Fruit fly (Drosophila melanogaster): Measurements from ENCODE around the gene CG15369.
A peak's percentile ranks its signal among the peaks of the same experiment; 100 is the strongest.

CG15369 gene

DNA sequence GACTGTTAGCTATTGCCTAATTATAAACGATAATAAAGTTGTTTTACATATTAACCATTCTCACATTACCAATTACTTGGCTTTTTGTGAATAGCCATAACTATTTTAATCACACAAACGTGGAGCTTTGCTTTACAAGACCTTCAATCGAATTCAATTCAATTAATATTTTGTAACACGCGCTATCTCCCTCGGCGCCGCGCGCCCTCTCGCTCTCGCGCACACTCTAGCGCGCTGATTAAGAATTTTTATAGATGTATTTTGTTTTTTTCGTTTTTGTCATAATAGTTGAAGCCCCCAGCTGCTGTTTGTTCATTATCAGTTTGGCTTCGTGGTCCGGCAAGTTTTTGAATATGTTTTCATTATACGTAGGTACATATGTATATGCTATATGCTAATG is 15.6 kb upstream of the CG15369 start (continued):
- TF ChIP-seq esg (GFP tag; conservative IDR thresholded peaks at IDR 0.05) (no peak), MBD-R2 (GFP tag; IDR thresholded peaks at IDR 0.05) (no peak), pum (GFP tag; optimal IDR thresholded peaks at IDR 0.05) (no peak), sug (tag; optimal IDR thresholded peaks at IDR 0.05) (peak; percentile 95), CG15601 (tag; optimal IDR thresholded peaks at IDR 0.05) (peak; percentile 65), CG3847 (GFP tag; IDR thresholded peaks at IDR 0.05) (no peak), CG2875 (GFP tag; optimal IDR thresholded peaks at IDR 0.05) (no peak), CG6791 (GFP tag; IDR thresholded peaks at IDR 0.05; ENCODE audit: partially characterized antibody) (no peak), CG13894 (tag; optimal IDR thresholded peaks at IDR 0.05) (peak; percentile 1), stc (GFP tag; IDR thresholded peaks at IDR 0.05) (no peak), bcd (GFP tag; optimal IDR thresholded peaks at IDR 0.05) (no peak), caup (GFP tag; optimal IDR thresholded peaks at IDR 0.05; ENCODE audit: severe bottlenecking) (peak; percentile 11), CG34376 (GFP tag; optimal IDR thresholded peaks at IDR 0.05) (peak; percentile 86), CG10462 (GFP tag; optimal IDR thresholded peaks at IDR 0.05) (no peak), onecut (GFP tag; IDR thresholded peaks at IDR 0.05) (no peak), CG12155 (GFP tag; optimal IDR thresholded peaks at IDR 0.05) (no peak), Bgb (GFP tag; IDR thresholded peaks at IDR 0.05; ENCODE audit: partially characterized antibody) (no peak), CG10543 (GFP tag; optimal IDR thresholded peaks at IDR 0.05) (peak; percentile 19), pfk (GFP tag; optimal IDR thresholded peaks at IDR 0.05) (no peak), gro (GFP tag; optimal IDR thresholded peaks at IDR 0.05) (peak; percentile 31), CG14667 (GFP tag; IDR thresholded peaks at IDR 0.05) (no peak), dmrt11E (tag; optimal IDR thresholded peaks at IDR 0.05) (no peak), exex (tag; optimal IDR thresholded peaks at IDR 0.05) (peak; percentile 85), CG14441 (GFP tag; IDR thresholded peaks at IDR 0.05) (no peak; the same call in 1 of the 2 replicates), CG17612 (GFP tag; IDR thresholded peaks at IDR 0.05) (no peak), Dip3 (GFP tag; optimal IDR thresholded peaks at IDR 0.05) (no peak), Dip2 (GFP tag; IDR thresholded peaks at IDR 0.05) (no peak), CG9437 (GFP tag; optimal IDR thresholded peaks at IDR 0.05) (no peak), nom (GFP tag; optimal IDR thresholded peaks at IDR 0.05) (no peak), HLH4C (GFP tag; IDR thresholded peaks at IDR 0.05; ENCODE audit: partially characterized antibody) (no peak), Hmr (GFP tag; optimal IDR thresholded peaks at IDR 0.05) (no peak), fd64A (GFP tag; optimal IDR thresholded peaks at IDR 0.05) (no peak), Sry-δ (GFP tag; optimal IDR thresholded peaks at IDR 0.05) (no peak), Ets65A (GFP tag) (no peak), CG31441 (GFP tag; IDR thresholded peaks at IDR 0.05) (no peak), ab (GFP tag; optimal IDR thresholded peaks at IDR 0.05) (no peak), mirr (GFP tag; optimal IDR thresholded peaks at IDR 0.05) (peak; percentile 96), CG4360 (GFP tag; IDR thresholded peaks at IDR 0.05) (no peak), CG12104 (GFP tag; optimal IDR thresholded peaks at IDR 0.05) (no peak), klu (GFP tag; IDR thresholded peaks at IDR 0.05) (no peak), sisA (GFP tag; IDR thresholded peaks at IDR 0.05) (no peak), Mrtf (GFP tag; IDR thresholded peaks at IDR 0.05) (no peak), dm (GFP tag; optimal IDR thresholded peaks at IDR 0.05) (no peak), CG12769 (tag; optimal IDR thresholded peaks at IDR 0.05) (no peak), Med (GFP tag) (peak; percentile 51), CG2116 (GFP tag; optimal IDR thresholded peaks at IDR 0.05) (no peak), CG13123 (GFP tag; optimal IDR thresholded peaks at IDR 0.05) (no peak), slp2 (GFP tag; optimal IDR thresholded peaks at IDR 0.05) (no peak), YL-1 (GFP tag; optimal IDR thresholded peaks at IDR 0.05) (no peak), Jarid2 (GFP tag; optimal IDR thresholded peaks at IDR 0.05) (no peak), CG13296 (GFP tag; optimal IDR thresholded peaks at IDR 0.05) (peak; percentile 13), CG2202 (tag; optimal IDR thresholded peaks at IDR 0.05) (no peak)

Measured in whole organism, embryonic.